Worm (Caenorhabditis elegans): ENCODE measurements around the gene C09G1.5.

C09G1.5 gene

DNA sequence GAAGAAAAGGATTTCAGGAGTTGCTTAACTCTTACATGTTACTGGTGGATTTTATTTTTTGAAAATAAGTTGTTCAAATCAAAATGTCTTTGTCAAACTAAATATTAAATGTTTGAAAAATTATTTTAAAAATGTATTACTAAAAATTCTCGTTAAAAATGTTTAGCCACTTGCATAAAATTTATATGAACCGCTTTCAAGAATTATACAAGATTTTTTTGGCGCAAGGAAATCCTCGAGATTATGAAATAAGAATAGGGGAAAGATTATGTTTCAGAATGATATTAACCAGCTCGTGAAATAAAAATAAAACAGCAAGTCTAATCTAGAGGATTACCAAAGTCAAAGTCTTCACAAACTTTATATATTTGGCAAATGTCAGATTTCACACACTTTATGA, 24.4 kb downstream of the C09G1.5 start:
- no peak for TF ChIP-seq madf-10 (tag; optimal IDR thresholded peaks at IDR 0.05)
- peak; percentile 9 for TF ChIP-seq K12H6.12 (tag; optimal IDR thresholded peaks at IDR 0.05)
- TF ChIP-seq hrde-1 (tag; optimal IDR thresholded peaks at IDR 0.05; ENCODE audit: borderline replicate concordance) = no peak
- peak; percentile 95 for TF ChIP-seq gei-17 (GFP tag; optimal IDR thresholded peaks at IDR 0.05)
- TF ChIP-seq B0261.1 (tag; optimal IDR thresholded peaks at IDR 0.05) = peak; percentile 23
- peak; percentile 73 for TF ChIP-seq ZK185.1 (tag; optimal IDR thresholded peaks at IDR 0.05; ENCODE audit: poor library complexity, severe bottlenecking)
- no peak for TF ChIP-seq attf-3 (GFP tag; conservative IDR thresholded peaks at IDR 0.05)
- TF ChIP-seq K11D2.4 (GFP tag; IDR thresholded peaks at IDR 0.05) = peak; percentile 73
- peak; percentile 59 for TF ChIP-seq tlf-1 (GFP tag; optimal IDR thresholded peaks at IDR 0.05)
- TF ChIP-seq ztf-18 (tag; optimal IDR thresholded peaks at IDR 0.05) = no peak
- TF ChIP-seq tbp1 (GFP tag; optimal IDR thresholded peaks at IDR 0.05) = peak; percentile 42
- peak; percentile 33 for TF ChIP-seq ztf-26 (tag; optimal IDR thresholded peaks at IDR 0.05)
- peak; percentile 68; the same call in 1 of the 2 replicates for TF ChIP-seq cebp-1 (GFP tag; IDR thresholded peaks at IDR 0.05)
- no peak for TF ChIP-seq cebp-1 (tag; optimal IDR thresholded peaks at IDR 0.05)
- peak; percentile 50 for TF ChIP-seq F23B12.7 (tag; optimal IDR thresholded peaks at IDR 0.05; ENCODE audit: insufficient read depth)
- TF ChIP-seq atf-7 (tag; optimal IDR thresholded peaks at IDR 0.05) = peak; percentile 43
- no peak for TF ChIP-seq madf-6 (GFP tag; IDR thresholded peaks at IDR 0.05)
- peak; percentile 35; the same call in 1 of the 2 replicates for TF ChIP-seq hmg-1.2 (GFP tag; IDR thresholded peaks at IDR 0.05)
- TF ChIP-seq lin-35 (GFP tag; optimal IDR thresholded peaks at IDR 0.05) = peak in 1 of 3 experiments; percentile 83

DNA sequence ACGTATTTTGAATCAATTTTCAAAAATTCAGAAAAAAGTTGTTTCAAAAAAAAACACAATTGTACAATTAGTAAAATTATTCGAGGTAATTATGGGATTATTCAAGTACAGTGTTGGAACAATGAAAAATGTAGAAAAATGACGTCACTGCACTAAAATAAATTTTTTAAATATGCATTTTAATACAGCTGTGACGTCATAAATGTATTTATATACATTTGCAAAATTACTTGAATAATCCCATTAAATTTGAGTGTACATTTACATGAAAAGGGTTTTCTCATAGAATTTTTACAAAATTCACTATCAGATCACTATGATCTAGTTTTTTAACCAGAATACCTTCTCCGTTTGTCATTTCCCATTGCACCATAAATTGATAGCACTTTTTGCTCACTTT, 29.7 kb downstream of the C09G1.5 start:
- TF ChIP-seq F33H1.4 (GFP tag; IDR thresholded peaks at IDR 0.05) (no peak), egl-44 (GFP tag; IDR thresholded peaks at IDR 0.05) (no peak), sdz-38 (tag; optimal IDR thresholded peaks at IDR 0.05) (no peak), dpl-1 (GFP tag; optimal IDR thresholded peaks at IDR 0.05) (no peak), nfya-2 (GFP tag; IDR thresholded peaks at IDR 0.05) (no peak), ztf-3 (GFP tag; optimal IDR thresholded peaks at IDR 0.05) (no peak), ztf-26 (tag; optimal IDR thresholded peaks at IDR 0.05) (no peak), Y53F4B.3 (GFP tag; IDR thresholded peaks at IDR 0.05) (no peak), ceh-27 (GFP tag; optimal IDR thresholded peaks at IDR 0.05) (no peak), ceh-58 (GFP tag; IDR thresholded peaks at IDR 0.05) (no peak), hlh-12 (tag; optimal IDR thresholded peaks at IDR 0.05) (no peak), sptf-2 (GFP tag; optimal IDR thresholded peaks at IDR 0.05) (no peak), ceh-100 (GFP tag; IDR thresholded peaks at IDR 0.05) (no peak), madf-8 (GFP tag; conservative IDR thresholded peaks at IDR 0.05) (no peak), dpff-1 (tag; optimal IDR thresholded peaks at IDR 0.05) (no peak), lin-35 (GFP tag; optimal IDR thresholded peaks at IDR 0.05) (no peak), ztf-25 (GFP tag; IDR thresholded peaks at IDR 0.05) (no peak), rec-8 (tag; optimal IDR thresholded peaks at IDR 0.05) (no peak), attf-5 (GFP tag; optimal IDR thresholded peaks at IDR 0.05) (no peak), repo-1 (tag; optimal IDR thresholded peaks at IDR 0.05) (no peak)

DNA sequence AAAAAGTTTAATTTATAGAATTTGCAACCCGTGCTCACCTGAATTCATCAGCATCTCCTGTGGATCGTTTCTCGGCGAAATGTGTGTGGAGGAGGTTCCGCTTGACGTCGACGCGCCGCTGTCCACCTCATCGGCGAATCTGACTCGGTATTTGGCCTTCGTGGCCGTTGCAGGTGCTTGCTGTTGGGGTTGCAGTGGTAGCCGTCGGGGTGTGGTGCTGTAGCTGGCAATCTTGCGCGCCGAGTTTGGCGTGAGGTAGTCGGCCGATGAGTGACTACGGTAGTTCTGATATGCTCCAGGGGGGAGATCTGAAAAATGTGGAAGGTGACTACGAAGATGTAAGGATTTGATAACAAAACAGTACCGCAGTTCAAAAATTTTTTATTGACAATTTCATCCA, 33.9 kb downstream of the C09G1.5 start:
- TF ChIP-seq zfh-2 (GFP tag; conservative IDR thresholded peaks at IDR 0.05) = peak; percentile 74
- no peak for TF ChIP-seq lsl-1 (GFP tag; optimal IDR thresholded peaks at IDR 0.05)
- no peak for TF ChIP-seq B0019.2 (GFP tag; conservative IDR thresholded peaks at IDR 0.05)
- TF ChIP-seq egrh-3 (GFP tag; IDR thresholded peaks at IDR 0.05) = peak; percentile 21; the same call in 1 of the 2 replicates
- no peak for TF ChIP-seq Y95B8A.8 (GFP tag; IDR thresholded peaks at IDR 0.05)
